Worm (Caenorhabditis elegans) whole organism, dauer: ENCODE data around the gene pek-1.

Experiments
- unc-62 ChIP-seq: sonication (generic microtip); optimal IDR thresholded peaks from 2 replicates; lab custom pipeline; 2017; ENCODE audit warnings: missing biosample characterization, missing genetic modification reagents, missing genetic modification characterization

pek-1 gene

DNA sequence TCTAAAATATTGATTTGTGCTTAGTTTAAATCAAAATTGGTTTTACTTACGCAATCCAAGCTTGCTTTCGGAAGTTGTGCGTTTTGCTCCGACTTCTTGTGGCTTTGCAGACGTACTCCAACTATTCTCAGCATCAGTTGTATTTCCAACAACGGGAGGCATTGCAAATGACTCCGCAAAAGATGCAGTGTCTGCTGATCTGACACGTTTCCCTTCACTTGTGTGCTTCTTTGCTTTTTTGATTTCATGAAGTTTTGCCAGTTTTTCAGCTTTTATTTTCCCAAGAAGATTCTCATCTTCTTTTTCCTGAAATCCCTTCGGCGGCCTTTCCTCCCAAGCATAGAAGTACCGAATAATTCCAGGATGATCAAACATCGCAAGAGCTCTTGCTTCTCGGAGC, 3.0 kb downstream of the pek-1 start:
- no peak for TF ChIP-seq unc-62 (GFP tag; lab: Kevin White, UChicago)

DNA sequence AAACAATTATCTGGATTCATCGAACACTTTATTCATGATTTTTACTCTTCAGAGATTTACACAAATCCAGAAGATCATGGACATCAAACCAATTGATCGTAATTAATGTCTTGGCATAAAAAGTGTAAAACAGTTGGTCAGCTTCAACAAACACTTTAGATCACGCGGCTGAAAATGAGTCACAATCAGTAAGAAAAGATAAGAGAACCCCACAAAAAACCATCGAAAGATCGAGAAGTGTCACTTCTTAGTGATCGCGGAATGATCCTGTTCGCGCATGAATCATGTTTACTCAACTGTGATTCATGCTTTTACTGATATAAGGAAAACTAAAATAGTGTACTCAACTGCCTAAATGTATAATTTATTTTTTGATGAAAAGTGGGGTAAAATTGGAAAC, 5.2 kb downstream of the pek-1 start:
- TF ChIP-seq unc-62 (GFP tag; lab: Kevin White, UChicago) = no peak

DNA sequence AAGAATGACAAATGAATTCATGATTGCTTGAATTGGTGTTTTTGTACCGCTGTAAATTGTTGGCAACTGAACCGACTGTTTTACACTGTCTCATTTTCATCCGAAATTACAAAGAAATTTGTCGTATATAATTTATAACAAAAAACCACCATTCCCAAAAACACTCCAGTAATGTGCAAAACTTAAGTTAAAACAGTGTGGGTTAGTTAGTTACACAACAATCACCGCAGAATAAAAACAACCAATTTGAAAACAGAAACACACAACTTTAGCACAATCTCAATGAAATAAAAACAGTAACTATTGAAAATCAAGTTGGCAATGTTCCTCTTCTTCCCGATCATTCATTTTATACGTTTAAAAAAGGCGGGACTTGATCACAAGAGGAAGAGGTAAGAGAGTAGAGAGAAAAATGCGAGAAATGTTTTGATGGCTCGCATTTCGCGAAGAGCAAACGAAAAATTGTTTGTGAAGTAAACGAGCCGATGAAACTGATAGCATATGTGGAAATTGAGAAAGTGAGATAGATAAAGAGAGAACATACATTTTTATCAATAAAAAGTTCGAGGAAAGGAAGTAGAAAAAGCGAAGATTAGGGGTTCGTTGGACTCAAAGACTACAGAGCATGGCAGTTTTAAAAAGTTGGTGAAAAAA, 6.9 kb downstream of the pek-1 start, which contains the start of gene F08B12.4:
TSS of gene F08B12.4 (minus strand) at position 51 of the 654 bp plus-strand sequence.
- TF ChIP-seq unc-62 (GFP tag; lab: Kevin White, UChicago) = no peak

DNA sequence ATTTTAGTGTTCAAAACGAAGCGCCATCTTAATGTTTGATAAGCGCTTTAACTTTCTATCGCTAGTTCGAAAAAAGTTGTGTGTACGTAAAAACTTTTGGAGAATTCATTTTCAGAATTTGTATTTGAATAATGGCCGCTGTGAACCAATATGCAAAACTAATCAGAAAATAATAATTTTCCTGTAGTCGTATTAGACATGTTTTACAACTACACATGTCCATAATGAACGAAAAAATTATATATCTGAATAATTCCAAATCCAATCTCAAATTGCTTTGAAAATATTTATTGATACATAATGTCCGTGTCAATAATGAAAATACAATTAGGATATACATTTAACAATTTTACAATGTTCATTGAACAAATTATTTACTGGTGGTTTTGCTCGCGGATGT, 7.9 kb downstream of the pek-1 start:
- no peak for TF ChIP-seq unc-62 (GFP tag; lab: Kevin White, UChicago)

DNA sequence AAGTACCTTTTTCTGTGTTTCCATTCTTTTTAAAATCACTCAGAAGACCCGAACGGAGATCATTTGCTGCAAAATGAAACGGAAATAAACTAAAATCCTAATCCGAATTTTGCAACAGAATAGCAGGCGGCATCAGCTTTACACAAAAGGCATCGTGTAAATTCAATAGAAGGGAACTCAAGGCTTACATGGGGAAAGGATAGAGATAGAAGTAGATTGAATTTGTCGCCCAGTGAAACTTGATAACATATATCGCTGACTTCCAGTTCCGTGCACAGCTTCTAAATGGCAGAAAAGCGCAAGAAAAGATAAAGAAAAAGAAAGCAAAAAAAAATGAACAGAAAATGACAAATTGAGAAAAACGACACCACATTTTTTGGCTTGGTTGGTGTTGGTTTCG, 8.8 kb downstream of the pek-1 start, which contains the start of gene slo-2:
TSS of gene slo-2 (minus strand) at position 24 of the 400 bp plus-strand sequence.
- no peak for TF ChIP-seq unc-62 (GFP tag; lab: Kevin White, UChicago)

DNA sequence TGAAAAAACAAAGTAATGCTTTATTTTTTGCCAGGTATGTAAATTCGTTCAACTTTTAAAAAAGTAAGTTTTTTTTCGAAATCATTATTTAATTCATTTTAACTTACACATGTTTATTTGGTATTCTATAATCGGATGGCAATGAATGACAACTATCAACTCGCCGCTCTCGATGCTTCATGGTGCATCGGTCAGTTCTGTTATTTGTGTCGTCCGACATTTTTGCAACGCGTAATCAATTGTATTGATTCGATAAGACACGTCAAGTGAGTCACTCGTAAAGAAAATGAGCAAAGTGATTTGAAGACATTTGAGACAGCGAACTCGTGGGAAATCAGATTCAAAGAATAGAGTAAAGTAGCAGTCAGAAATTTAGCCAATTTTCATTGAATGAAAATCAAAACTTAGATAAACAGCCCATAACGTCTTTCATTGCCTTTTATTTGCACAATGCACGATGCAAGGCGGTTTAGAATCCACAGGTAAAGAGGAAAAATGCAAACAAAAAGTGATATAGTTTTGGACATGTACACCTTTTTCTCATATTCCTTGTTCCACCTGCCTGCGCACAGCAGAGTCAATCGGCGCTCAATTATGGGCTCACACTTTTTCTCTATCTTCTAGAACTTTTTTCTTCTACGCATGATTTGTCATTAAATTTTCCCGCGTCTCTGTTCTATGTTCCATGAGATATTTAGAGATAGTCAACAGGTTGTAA, 14.1 kb downstream of the pek-1 start:
- TF ChIP-seq unc-62 (GFP tag; lab: Kevin White, UChicago) = no peak

DNA sequence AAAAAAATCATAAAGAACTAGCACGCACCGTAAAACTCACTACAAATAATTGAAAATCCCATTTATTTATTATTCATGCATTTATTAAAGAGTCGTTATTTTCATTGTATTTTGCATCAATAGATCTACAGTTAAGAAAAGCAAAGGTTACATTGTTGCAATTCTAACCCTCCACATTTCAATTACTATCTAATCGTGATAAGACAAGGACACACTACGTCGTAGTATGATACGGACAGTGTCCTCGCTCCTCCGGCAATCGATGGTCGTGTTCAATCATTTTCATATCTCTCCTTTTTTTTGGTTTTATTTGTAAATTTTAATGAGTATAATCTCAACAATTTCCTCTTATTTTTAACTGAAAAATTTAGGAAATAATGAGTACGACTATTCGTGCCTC, 21.8 kb downstream of the pek-1 start, which contains the start of gene prx-12:
TSS of gene prx-12 (plus strand) at position 371 of the 400 bp plus-strand sequence.
- no peak for TF ChIP-seq unc-62 (GFP tag; lab: Kevin White, UChicago)

DNA sequence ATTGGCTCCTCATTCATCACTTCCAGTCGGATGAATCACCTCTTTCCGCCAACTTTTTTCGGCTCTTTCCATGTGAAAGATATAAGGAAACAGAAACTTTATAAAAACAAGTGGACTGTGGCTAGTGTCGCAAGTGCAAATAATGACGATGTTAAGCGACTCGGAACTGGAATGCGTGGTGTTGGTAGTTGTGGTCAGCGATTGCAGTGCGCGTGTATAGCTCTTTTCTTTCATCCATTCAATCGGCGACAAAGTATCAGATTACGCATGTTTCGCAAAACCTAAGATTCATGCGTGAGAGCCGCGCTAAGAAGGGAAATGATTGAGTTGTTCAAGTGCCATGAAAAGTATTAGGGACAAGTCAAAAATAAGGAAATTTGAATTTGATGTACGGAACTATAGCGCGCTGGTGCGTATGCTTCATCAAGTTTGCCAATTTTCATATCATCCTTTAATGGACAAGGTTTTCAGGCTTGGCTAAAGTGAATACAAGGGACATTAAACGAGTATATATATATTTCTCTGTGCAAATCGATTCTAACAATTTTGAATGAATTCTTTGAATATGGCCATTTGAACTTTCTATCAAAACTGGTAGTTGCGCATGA, 26.9 kb downstream of the pek-1 start:
- no peak for TF ChIP-seq unc-62 (GFP tag; lab: Kevin White, UChicago)

DNA sequence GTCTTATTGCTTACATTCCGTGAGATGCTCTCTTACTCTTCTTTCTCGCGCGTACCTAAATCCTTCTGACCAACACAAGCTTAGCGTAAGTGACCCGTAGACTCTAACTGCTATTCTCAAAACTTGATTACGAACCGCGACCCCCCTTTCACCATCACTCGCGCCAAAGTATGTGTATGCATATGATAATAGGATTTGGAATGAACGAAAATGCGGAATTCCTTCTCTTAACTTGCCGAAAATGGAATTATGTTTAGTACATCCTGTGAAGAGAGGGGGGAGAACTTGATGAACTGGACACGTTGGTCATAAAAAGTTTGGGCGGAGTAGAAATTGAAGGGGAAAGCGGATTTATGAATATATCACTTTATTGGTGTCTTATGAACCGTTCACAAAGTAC, 27.8 kb downstream of the pek-1 start:
- no peak for TF ChIP-seq unc-62 (GFP tag; lab: Kevin White, UChicago)

DNA sequence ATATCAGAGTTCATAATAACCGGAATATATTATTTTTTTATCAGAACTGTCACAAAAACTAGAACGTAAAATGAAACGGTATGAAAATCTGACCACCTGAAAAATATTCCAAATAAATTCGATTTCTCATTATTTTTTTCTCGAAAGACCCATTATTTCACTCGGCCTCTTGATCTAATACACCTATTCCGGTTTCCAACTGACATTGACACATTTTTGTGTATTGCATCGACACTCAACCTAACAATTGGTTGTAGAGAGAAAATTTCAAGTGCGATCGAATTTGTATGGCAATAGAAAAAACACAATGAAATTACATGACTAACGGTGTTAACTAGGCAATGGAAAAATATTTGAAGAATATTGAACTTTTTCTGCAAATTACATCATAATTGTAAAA, 28.8 kb downstream of the pek-1 start:
- no peak for TF ChIP-seq unc-62 (GFP tag; lab: Kevin White, UChicago)

DNA sequence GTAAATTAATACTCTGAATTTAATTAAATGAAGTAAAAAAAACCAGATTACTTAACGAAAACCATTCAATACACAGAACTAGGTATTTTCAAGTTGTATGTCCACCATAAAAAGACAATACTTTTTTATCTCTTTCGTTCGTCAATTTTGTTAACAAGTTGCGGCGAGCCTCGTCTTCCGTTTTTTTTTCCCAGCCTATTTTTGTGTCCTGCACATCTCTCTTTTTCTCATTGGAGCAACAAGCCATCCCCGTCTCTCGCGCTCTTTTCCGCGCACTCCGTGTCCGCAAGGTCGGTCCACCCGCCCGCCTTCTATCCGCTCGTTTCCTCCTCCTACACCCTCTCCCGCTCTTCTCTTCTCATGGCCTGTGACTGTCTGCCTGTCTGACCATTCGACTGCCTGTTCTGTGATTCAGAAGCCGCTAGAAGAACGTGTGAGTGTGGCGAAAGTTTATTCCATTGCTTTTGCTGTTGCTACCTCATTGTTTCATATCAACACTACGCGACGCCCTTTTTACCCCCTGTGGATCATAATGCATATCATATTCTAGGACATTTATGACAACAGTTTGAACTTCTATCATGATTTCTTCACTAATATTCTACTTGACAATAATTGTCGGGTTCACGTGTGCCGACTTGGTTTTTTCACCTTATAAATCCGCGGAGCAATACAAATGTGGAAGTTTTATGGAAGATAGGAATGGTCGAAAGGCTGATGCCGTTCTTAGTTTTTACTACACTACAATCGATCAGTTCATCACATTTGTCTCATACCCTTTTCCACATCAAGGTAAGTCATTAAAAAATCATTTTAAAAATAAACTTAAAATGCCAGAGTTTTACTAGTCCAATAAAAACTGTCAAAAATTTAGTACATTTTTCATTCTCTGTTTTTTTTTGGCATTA, 29.9 kb downstream of the pek-1 start, which contains the start of the genes F08B12.11 and prmn-1:
TSS of gene F08B12.11 (plus strand) at position 521 of the 908 bp plus-strand sequence.
TSS of gene prmn-1 (plus strand) at position 551 of the 908 bp plus-strand sequence.
- TF ChIP-seq unc-62 (GFP tag; lab: Kevin White, UChicago) = no peak

DNA sequence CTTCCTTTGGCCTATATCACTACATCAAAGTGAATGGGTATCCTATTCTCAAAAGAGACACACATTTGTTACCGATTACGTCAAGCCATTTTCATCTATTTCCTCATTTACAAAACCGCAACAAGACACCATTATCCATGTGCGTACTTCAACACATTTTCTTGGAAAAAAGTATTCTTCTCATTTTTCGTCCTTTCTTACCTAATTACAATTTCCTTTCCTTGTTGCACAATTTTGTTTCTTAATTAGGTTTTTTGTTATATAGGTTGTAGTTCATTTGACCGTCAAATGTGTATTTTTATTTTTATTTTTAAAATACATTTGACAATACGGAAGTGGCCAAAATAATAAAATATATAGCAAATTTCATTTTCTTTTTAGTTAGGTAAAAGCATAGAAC, 31.3 kb downstream of the pek-1 start:
- TF ChIP-seq unc-62 (GFP tag; lab: Kevin White, UChicago) = no peak

DNA sequence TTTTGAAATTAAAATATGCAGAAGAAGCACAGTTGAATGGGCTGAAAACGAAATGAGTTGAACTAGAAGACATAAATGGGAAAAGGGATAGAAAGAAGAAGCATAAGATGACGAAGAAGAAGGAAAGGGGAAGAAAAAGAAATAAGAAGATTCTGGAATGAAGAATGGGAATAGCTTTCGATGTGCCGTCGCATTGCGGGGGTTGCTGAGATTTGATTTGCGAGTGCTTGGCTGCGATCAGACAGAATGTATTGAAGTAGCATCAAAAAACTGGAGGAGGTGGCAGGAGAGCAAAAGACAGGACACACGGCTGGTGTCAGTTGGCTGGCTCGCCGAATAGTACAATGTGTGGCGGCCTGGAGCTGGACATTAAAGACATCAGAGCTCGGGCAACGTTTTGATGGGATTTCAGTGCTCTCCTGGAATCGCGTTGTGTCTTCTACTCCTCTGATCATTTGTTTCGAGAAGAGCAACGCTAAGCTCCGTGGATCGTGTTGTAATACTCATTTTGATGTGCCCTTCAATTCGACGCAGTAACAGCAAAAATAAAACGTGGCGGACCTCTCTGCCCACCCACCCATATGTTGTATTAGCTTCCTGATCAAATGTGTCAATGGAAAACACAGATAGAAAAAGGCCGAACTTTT, 35.4 kb downstream of the pek-1 start:
- no peak for TF ChIP-seq unc-62 (GFP tag; lab: Kevin White, UChicago)

DNA sequence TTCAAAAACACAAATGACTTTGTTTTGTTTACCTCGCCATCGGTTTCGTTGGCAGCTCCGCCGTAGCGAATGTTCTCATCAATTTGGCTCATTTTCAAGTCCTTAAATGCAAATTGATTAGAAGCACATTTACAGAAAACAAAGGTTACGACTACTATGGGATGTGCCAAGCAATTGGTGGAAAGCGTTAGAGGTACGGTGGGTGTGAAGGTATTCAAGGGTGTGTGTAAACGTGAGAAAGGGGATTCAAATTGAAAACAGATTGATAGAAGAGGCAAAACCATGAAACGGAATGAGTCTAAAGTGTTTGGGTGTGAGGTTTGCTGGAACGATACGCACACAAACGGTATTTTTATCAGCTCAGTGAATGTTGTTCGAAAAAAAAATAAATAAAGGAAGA, 37.3 kb downstream of the pek-1 start, which contains the start of gene tni-1:
TSS of gene tni-1 (minus strand) at position 101 of the 400 bp plus-strand sequence.
- TF ChIP-seq unc-62 (GFP tag; lab: Kevin White, UChicago) = no peak

DNA sequence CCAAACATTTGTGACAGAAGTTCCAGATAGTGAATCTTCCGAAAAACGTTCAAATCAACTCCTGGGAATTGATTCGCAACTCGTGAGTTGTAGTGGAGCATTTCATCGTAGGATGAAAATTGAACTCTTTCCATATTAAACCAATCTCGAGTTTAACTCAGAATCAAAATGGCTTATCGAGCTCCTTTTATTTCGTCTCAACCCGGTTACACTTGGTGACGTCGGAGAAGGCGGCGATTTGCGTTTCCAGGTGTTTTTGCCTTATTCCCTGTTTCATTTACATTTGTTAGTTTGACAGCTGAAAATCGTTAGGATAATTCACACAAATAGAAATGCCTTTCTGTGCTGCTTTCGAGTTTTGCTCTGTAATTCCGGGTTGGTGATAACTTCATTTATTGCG, 39.2 kb downstream of the pek-1 start, which contains the start of gene F42E11.3:
TSS of gene F42E11.3 (minus strand) at position 101 of the 400 bp plus-strand sequence.
- no peak for TF ChIP-seq unc-62 (GFP tag; lab: Kevin White, UChicago)
